Worm (Caenorhabditis elegans): ENCODE measurements around the gene F37A4.2.

Gene F37A4.2

DNA sequence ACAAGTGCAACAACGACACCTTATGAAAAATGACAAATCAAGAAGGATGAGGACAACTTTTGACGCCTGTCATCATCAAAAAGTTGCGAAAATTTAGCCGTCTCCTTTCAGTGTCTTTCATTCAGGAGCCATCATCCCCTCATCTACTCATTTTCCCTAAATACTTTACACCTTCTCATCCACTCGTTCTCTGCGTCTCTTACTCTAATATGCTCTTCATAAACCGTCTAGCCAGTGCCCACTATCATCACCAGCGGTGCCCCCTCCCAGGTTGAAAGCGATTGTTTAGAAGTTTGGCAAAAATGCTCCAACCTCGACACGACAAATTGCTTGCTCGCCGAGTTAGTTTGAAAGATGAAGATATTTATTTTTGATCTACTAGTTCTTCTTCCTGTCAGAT lies 20.3 kb downstream of the F37A4.2 start:
- TF ChIP-seq rec-8 (tag; optimal IDR thresholded peaks at IDR 0.05), result no peak
- TF ChIP-seq aptf-2 (GFP tag; conservative IDR thresholded peaks at IDR 0.05), result no peak
- no peak for TF ChIP-seq let-526 (GFP tag; IDR thresholded peaks at IDR 0.05)
- no peak for TF ChIP-seq B0336.3 (GFP tag; IDR thresholded peaks at IDR 0.05)
- no peak for TF ChIP-seq hlh-12 (tag; optimal IDR thresholded peaks at IDR 0.05)
- TF ChIP-seq ztf-6 (GFP tag; IDR thresholded peaks at IDR 0.05), result no peak
- TF ChIP-seq ztf-25 (GFP tag; IDR thresholded peaks at IDR 0.05), result no peak
- no peak for TF ChIP-seq Y56A3A.18 (GFP tag; IDR thresholded peaks at IDR 0.05)
- TF ChIP-seq ceh-58 (GFP tag; IDR thresholded peaks at IDR 0.05), result no peak
- no peak for TF ChIP-seq ZK185.1 (tag; optimal IDR thresholded peaks at IDR 0.05; ENCODE audit: poor library complexity, severe bottlenecking)
- TF ChIP-seq sptf-2 (GFP tag; optimal IDR thresholded peaks at IDR 0.05), result no peak
- TF ChIP-seq him-1 (tag; optimal IDR thresholded peaks at IDR 0.05), result no peak
- no peak for TF ChIP-seq egrh-3 (GFP tag; IDR thresholded peaks at IDR 0.05)
- TF ChIP-seq egl-44 (GFP tag; IDR thresholded peaks at IDR 0.05), result no peak
- no peak for TF ChIP-seq nhr-80 (tag; optimal IDR thresholded peaks at IDR 0.05)
- TF ChIP-seq Y95B8A.8 (GFP tag; IDR thresholded peaks at IDR 0.05), result no peak
- no peak for TF ChIP-seq ztf-3 (GFP tag; optimal IDR thresholded peaks at IDR 0.05)
- no peak for TF ChIP-seq nhr-179 (tag; optimal IDR thresholded peaks at IDR 0.05)
- TF ChIP-seq repo-1 (tag; optimal IDR thresholded peaks at IDR 0.05), result no peak
- no peak for TF ChIP-seq lir-1 (GFP tag; conservative IDR thresholded peaks at IDR 0.05)

DNA sequence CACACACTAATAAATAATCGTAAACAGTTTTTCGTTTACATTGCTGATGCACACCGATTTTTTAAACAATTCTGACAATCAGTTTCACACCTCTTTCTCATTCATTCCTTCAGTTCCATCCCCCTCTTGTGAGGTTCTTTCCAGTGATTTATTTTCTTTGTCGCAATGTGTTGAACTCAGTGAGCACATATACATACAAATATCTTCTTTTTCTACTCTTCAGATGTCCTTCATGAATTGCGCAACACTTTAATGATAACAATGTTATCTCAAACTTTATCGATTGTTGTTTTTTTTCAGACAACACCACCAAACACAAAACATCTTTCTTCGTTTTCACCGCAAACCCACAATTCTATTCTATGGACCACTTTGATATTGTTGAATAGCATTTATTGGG lies 23.8 kb downstream of the F37A4.2 start, which contains the start of gene dig-1:
TSS of gene dig-1 (plus strand) at position 301 of the 400 bp plus-strand sequence.
- no peak for TF ChIP-seq madf-10 (tag; optimal IDR thresholded peaks at IDR 0.05)
- no peak for TF ChIP-seq attf-5 (GFP tag; optimal IDR thresholded peaks at IDR 0.05)
- TF ChIP-seq dox-1 (GFP tag; IDR thresholded peaks at IDR 0.05), result no peak
- no peak for TF ChIP-seq zim-3 (tag; optimal IDR thresholded peaks at IDR 0.05)
- no peak for TF ChIP-seq hsf-1 (GFP tag; IDR thresholded peaks at IDR 0.05)
- no peak for TF ChIP-seq egrh-3 (GFP tag; IDR thresholded peaks at IDR 0.05)
- no peak for TF ChIP-seq Y79H2A.3 (GFP tag; conservative IDR thresholded peaks at IDR 0.05)
- no peak for TF ChIP-seq K12H6.12 (tag; optimal IDR thresholded peaks at IDR 0.05)
- no peak for TF ChIP-seq fkh-3 (tag; optimal IDR thresholded peaks at IDR 0.05)
- no peak for TF ChIP-seq F57C9.4 (tag; optimal IDR thresholded peaks at IDR 0.05)
- TF ChIP-seq ceh-58 (GFP tag; IDR thresholded peaks at IDR 0.05), result no peak
- no peak for TF ChIP-seq dpl-1 (GFP tag; optimal IDR thresholded peaks at IDR 0.05)
- TF ChIP-seq tbp1 (GFP tag; optimal IDR thresholded peaks at IDR 0.05), result no peak

DNA sequence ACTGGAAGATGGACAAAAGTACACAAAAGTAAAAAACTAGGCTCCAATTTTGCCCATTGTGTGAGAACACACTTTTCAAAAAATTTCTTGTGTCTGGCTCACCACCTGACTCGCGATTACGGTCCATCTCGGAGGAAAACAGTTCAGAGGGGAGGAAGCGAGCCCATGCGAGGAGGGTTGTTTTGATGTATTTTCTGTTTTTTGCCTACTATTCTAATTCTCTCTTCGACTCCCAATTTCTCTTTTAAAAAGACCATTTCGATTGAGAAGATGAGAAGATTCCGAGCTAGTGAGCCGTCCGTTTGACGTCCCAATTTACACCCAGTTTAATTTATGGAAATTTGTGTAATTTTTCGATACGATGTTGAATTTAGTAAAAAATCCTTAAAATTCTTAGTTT lies 24.4 kb downstream of the F37A4.2 start:
- no peak for TF ChIP-seq B0035.1 (tag; optimal IDR thresholded peaks at IDR 0.05)

DNA sequence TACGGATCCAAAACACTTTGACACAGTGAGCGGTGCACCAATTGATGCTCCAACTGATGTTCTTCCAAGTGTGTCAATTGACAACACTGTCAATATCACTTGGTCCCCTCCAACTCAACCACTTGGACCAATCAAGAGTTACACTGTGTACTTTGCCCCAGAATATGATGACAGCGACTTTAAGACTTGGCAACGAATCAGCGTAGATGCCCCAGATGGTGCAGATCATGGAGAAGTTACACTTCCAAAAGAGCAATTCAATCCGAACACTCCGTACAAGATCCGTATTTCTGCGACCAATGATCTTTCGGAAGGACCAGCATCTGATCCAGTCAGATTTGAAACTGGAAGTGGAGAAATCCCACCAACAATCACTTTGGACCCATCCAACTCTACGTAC lies 30.4 kb downstream of the F37A4.2 start:
- TF ChIP-seq lir-1 (GFP tag; conservative IDR thresholded peaks at IDR 0.05) (no peak), egl-44 (GFP tag; IDR thresholded peaks at IDR 0.05) (no peak), C06A6.2 (GFP tag; conservative IDR thresholded peaks at IDR 0.05) (no peak), ztf-3 (GFP tag; optimal IDR thresholded peaks at IDR 0.05) (no peak), C17E4.6 (GFP tag; IDR thresholded peaks at IDR 0.05) (no peak), bed-2 (GFP tag; IDR thresholded peaks at IDR 0.05) (no peak), K12H6.12 (tag; optimal IDR thresholded peaks at IDR 0.05) (no peak), die-1 (tag; optimal IDR thresholded peaks at IDR 0.05) (no peak), nfya-2 (GFP tag; IDR thresholded peaks at IDR 0.05) (no peak), ZK185.1 (tag; optimal IDR thresholded peaks at IDR 0.05; ENCODE audit: poor library complexity, severe bottlenecking) (no peak), dox-1 (GFP tag; IDR thresholded peaks at IDR 0.05) (no peak), rec-8 (tag; optimal IDR thresholded peaks at IDR 0.05) (no peak), T26A5.8 (tag; optimal IDR thresholded peaks at IDR 0.05) (no peak), F22D6.2 (tag; optimal IDR thresholded peaks at IDR 0.05) (no peak), athp-1 (tag; optimal IDR thresholded peaks at IDR 0.05) (no peak), ztf-18 (tag; optimal IDR thresholded peaks at IDR 0.05) (no peak), T07F8.4 (tag; optimal IDR thresholded peaks at IDR 0.05) (no peak)

Data from whole organism, young adult.